Worm (Caenorhabditis elegans): ENCODE data around the gene F40G9.15.

F40G9.15 gene

DNA sequence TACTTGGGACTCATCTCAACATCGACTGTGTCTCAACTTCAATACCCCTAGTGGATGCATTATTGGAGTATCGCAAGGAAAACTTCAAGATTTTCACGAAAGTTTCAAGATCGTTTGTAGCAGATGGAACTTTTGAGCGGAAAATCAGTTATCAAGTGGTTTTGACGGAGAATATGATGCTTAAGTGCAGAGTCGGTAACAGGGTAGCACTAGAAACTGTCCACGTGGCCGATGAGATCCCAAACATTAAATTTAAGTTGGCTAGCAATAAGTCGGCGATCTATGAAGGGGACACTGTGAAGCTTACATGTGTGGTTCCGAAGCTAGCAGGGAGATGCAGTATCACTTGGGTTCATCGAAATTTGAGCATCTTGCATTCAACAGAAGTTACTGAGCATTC lies 23.0 kb upstream of the F40G9.15 start:
- TF ChIP-seq Y55F3AM.14 (GFP tag; optimal IDR thresholded peaks at IDR 0.05) (no peak), lin-13 (GFP tag; optimal IDR thresholded peaks at IDR 0.05) (no peak), sem-4 (tag; optimal IDR thresholded peaks at IDR 0.05) (no peak), nhr-237 (tag; optimal IDR thresholded peaks at IDR 0.05) (no peak), unc-55 (GFP tag; optimal IDR thresholded peaks at IDR 0.05) (no peak), nhr-12 (tag; optimal IDR thresholded peaks at IDR 0.05) (no peak), alr-1 (tag; optimal IDR thresholded peaks at IDR 0.05) (no peak), R02D3.7 (tag; optimal IDR thresholded peaks at IDR 0.05) (no peak), mdl-1 (tag; optimal IDR thresholded peaks at IDR 0.05) (no peak), elt-1 (tag; optimal IDR thresholded peaks at IDR 0.05) (no peak), sma-9 (GFP tag; optimal IDR thresholded peaks at IDR 0.05) (no peak), sma-9 (tag; optimal IDR thresholded peaks at IDR 0.05) (no peak), dmd-4 (tag; optimal IDR thresholded peaks at IDR 0.05) (no peak), nhr-10 (tag; optimal IDR thresholded peaks at IDR 0.05) (no peak)

DNA sequence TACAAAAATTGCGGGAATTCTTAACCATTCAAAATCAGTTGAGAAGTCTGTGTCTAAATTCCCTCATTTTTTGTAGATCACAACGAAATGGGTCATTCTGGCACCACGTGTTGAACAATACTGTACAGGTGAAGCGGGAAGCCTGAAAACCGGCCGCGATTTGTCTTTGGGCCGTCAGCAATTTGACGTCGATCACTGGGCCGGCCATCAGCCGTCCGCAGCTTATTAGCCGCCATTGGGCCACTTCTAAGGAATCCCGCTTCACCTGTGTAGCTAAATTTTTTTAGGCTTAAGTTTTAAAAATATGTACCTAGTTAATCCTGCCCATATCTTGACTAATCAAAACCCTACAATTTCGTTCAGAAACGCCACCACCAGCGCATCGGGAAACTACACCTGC lies 22.5 kb upstream of the F40G9.15 start:
- no peak for TF ChIP-seq lsy-2 (tag; optimal IDR thresholded peaks at IDR 0.05)
- no peak for TF ChIP-seq ztf-11 (tag; optimal IDR thresholded peaks at IDR 0.05)
- no peak for TF ChIP-seq ztf-1 (GFP tag; conservative IDR thresholded peaks at IDR 0.05)
- no peak for TF ChIP-seq mbf-1 (tag; optimal IDR thresholded peaks at IDR 0.05)
- TF ChIP-seq nhr-77 (tag; optimal IDR thresholded peaks at IDR 0.05) = no peak
- no peak for TF ChIP-seq Y55F3AM.14 (GFP tag; optimal IDR thresholded peaks at IDR 0.05)
- TF ChIP-seq fos-1 (tag; optimal IDR thresholded peaks at IDR 0.05) = no peak
- no peak for TF ChIP-seq nhr-23 (tag; optimal IDR thresholded peaks at IDR 0.05)
- TF ChIP-seq alr-1 (tag; optimal IDR thresholded peaks at IDR 0.05) = no peak
- no peak for TF ChIP-seq lin-13 (GFP tag; optimal IDR thresholded peaks at IDR 0.05)
- no peak for TF ChIP-seq ZK546.5 (tag; optimal IDR thresholded peaks at IDR 0.05)
- no peak for TF ChIP-seq zag-1 (tag; optimal IDR thresholded peaks at IDR 0.05)
- TF ChIP-seq unc-55 (GFP tag; optimal IDR thresholded peaks at IDR 0.05) = no peak
- TF ChIP-seq nhr-25 (tag; optimal IDR thresholded peaks at IDR 0.05) = no peak

- no peak for TF ChIP-seq aly-2 (tag; optimal IDR thresholded peaks at IDR 0.05)
- no peak for TF ChIP-seq zag-1 (tag; optimal IDR thresholded peaks at IDR 0.05)
- no peak for TF ChIP-seq unc-55 (GFP tag; optimal IDR thresholded peaks at IDR 0.05)
- TF ChIP-seq ceh-16 (tag; optimal IDR thresholded peaks at IDR 0.05) = no peak
- no peak for TF ChIP-seq ama-1 (optimal IDR thresholded peaks at IDR 0.05)
- TF ChIP-seq nhr-25 (tag; optimal IDR thresholded peaks at IDR 0.05) = no peak
- TF ChIP-seq mdl-1 (tag; optimal IDR thresholded peaks at IDR 0.05) = no peak
- TF ChIP-seq dmd-4 (tag; optimal IDR thresholded peaks at IDR 0.05) = no peak
- TF ChIP-seq crh-2 (tag; optimal IDR thresholded peaks at IDR 0.05) = no peak
- TF ChIP-seq ZK546.5 (tag; optimal IDR thresholded peaks at IDR 0.05) = no peak
- no peak for TF ChIP-seq egl-27 (tag; optimal IDR thresholded peaks at IDR 0.05)
- no peak for TF ChIP-seq nhr-77 (tag; optimal IDR thresholded peaks at IDR 0.05)
- no peak for TF ChIP-seq nhr-23 (tag; optimal IDR thresholded peaks at IDR 0.05)
- no peak for TF ChIP-seq sma-3 (GFP tag; optimal IDR thresholded peaks at IDR 0.05)
- TF ChIP-seq C34F6.9 (tag; optimal IDR thresholded peaks at IDR 0.05) = no peak
- no peak for TF ChIP-seq peb-1 (tag; optimal IDR thresholded peaks at IDR 0.05)
These were observed 17.4 kb upstream of the F40G9.15 start, which contains the start of gene F40G9.8 for ce11 chrIII:164775-165174. F40G9.8 (minus strand) TSS chrIII:164875.

- TF ChIP-seq fos-1 (tag; optimal IDR thresholded peaks at IDR 0.05) (no peak), ZK546.5 (tag; optimal IDR thresholded peaks at IDR 0.05) (no peak), lin-13 (GFP tag; optimal IDR thresholded peaks at IDR 0.05) (no peak), gmeb-1 (tag; optimal IDR thresholded peaks at IDR 0.05) (no peak), lin-39 (tag; optimal IDR thresholded peaks at IDR 0.05) (no peak), sma-3 (GFP tag; optimal IDR thresholded peaks at IDR 0.05) (no peak), nhr-23 (tag; optimal IDR thresholded peaks at IDR 0.05) (no peak), nhr-237 (tag; optimal IDR thresholded peaks at IDR 0.05) (no peak), zag-1 (tag; optimal IDR thresholded peaks at IDR 0.05) (no peak)
These were observed 16.8 kb upstream of the F40G9.15 start, which contains the start of gene F40G9.7 for ce11 chrIII:165390-165789. F40G9.7 (plus strand) TSS chrIII:165690.

ce11 chrIII:169478-169877 lies 12.7 kb upstream of the F40G9.15 start, which contains the start of gene F40G9.18:
F40G9.18 (minus strand) TSS chrIII:169578.
- TF ChIP-seq lin-11 (tag; optimal IDR thresholded peaks at IDR 0.05) (no peak), ztf-11 (tag; optimal IDR thresholded peaks at IDR 0.05) (no peak), mbf-1 (tag; optimal IDR thresholded peaks at IDR 0.05) (no peak), ama-1 (optimal IDR thresholded peaks at IDR 0.05) (no peak), skn-1 (tag; optimal IDR thresholded peaks at IDR 0.05) (no peak), nhr-77 (tag; optimal IDR thresholded peaks at IDR 0.05) (no peak), ceh-16 (tag; optimal IDR thresholded peaks at IDR 0.05) (no peak), lsy-2 (tag; optimal IDR thresholded peaks at IDR 0.05) (no peak)

Data from whole organism, L2 larva.